Worm (Caenorhabditis elegans) whole organism, L1 larva: ENCODE measurements around the gene mdt-15.
A peak's percentile ranks its signal among the peaks of the same experiment; 100 is the strongest.

ENCODE experiments used
- C34B4.2 ChIP-seq: sonication (generic microtip); optimal IDR thresholded peaks from 2 replicates; lab custom pipeline; 2017; ENCODE audit warnings: mild to moderate bottlenecking, missing genetic modification characterization, missing compliant biosample characterization
- F16B12.6 ChIP-seq: fragments of 150-350 bp; optimal IDR thresholded peaks from 2 replicates; lab custom pipeline; 2014; ENCODE audit warnings: missing biosample characterization, missing genetic modification characterization
- Y116A8C.19 ChIP-seq: sonication (generic microtip); optimal IDR thresholded peaks from 2 replicates; lab custom pipeline; 2016; ENCODE audit warnings: missing compliant biosample characterization, missing genetic modification characterization, borderline replicate concordance
- alr-1 ChIP-seq: fragments of 200-800 bp; sonication (Bioruptor generic); optimal IDR thresholded peaks from 2 replicates; lab custom pipeline; 2018; ENCODE audit warnings: borderline replicate concordance, mild to moderate bottlenecking, missing genetic modification characterization, missing compliant biosample characterization
- ama-1 ChIP-seq: fragments of 150-350 bp; optimal IDR thresholded peaks from 2 replicates; lab custom pipeline; 2014
- blmp-1 ChIP-seq: fragments of 150-350 bp; optimal IDR thresholded peaks from 2 replicates; lab custom pipeline; 2014; ENCODE audit warnings: missing biosample characterization, missing genetic modification characterization
- ceh-88 ChIP-seq: fragments of 200-800 bp; sonication (Bioruptor generic); IDR thresholded peaks from 2 replicates; pipeline ENCODE4 v1.3.6; 2022; ENCODE audit warnings: missing genetic modification characterization, missing compliant biosample characterization
- ceh-90 ChIP-seq: sonication (generic microtip); optimal IDR thresholded peaks from 2 replicates; lab custom pipeline; 2016; ENCODE audit warnings: missing genetic modification characterization, missing compliant biosample characterization
- efl-3 ChIP-seq: fragments of 200-800 bp; sonication (Bioruptor generic); optimal IDR thresholded peaks from 2 replicates; lab custom pipeline; 2018; ENCODE audit warnings: mild to moderate bottlenecking, missing genetic modification characterization, missing compliant biosample characterization
- egl-13 ChIP-seq: sonication (generic microtip); optimal IDR thresholded peaks from 2 replicates; lab custom pipeline; 2016; ENCODE audit warnings: missing genotype, missing genetic modification reagents, missing genetic modification characterization, missing compliant biosample characterization
- egl-27 ChIP-seq, 2 experiments: fragments of 150-350 bp in 1 of 2; sonication (generic microtip); optimal IDR thresholded peaks; 3 replicates each; lab custom pipeline; 2017 to 2018; ENCODE audit warnings: missing biosample characterization in 2 of 2, missing genetic modification characterization in 2 of 2, missing genetic modification reagents in 2 of 2
- elt-3 ChIP-seq, 6 experiments: fragments of 150-350 bp in 1 of 6; sonication (generic microtip); optimal IDR thresholded peaks; 2 replicates each; lab custom pipeline; 2017 to 2018; ENCODE audit warnings: missing biosample characterization in 6 of 6, missing genetic modification characterization in 6 of 6, inconsistent platforms in 1 of 6
- ets-5 ChIP-seq: fragments of 200-800 bp; sonication (Bioruptor generic); IDR thresholded peaks from 2 replicates; pipeline ENCODE4 v1.3.6; 2022; ENCODE audit warnings: missing genetic modification characterization, missing compliant biosample characterization
- fkh-10 ChIP-seq: sonication (generic microtip); optimal IDR thresholded peaks from 2 replicates; lab custom pipeline; 2017; ENCODE audit warnings: missing biosample characterization, missing genetic modification reagents, missing genetic modification characterization
- fkh-4 ChIP-seq: sonication (generic microtip); optimal IDR thresholded peaks from 2 replicates; lab custom pipeline; 2016; ENCODE audit warnings: missing compliant biosample characterization, missing genetic modification characterization, borderline replicate concordance
- fkh-8 ChIP-seq: sonication (generic microtip); optimal IDR thresholded peaks from 2 replicates; lab custom pipeline; 2016; ENCODE audit warnings: mild to moderate bottlenecking, missing genetic modification characterization, missing compliant biosample characterization
- hlh-17 ChIP-seq: fragments of 200-800 bp; sonication (Bioruptor generic); optimal IDR thresholded peaks from 2 replicates; lab custom pipeline; 2018; ENCODE audit warnings: missing genetic modification characterization, mild to moderate bottlenecking, missing compliant biosample characterization, moderate library complexity, borderline replicate concordance
- jun-1 ChIP-seq: fragments of 150-350 bp; optimal IDR thresholded peaks from 2 replicates; lab custom pipeline; 2014; ENCODE audit warnings: missing biosample characterization, missing genetic modification reagents, missing genetic modification characterization
- lin-13 ChIP-seq: fragments of 150-350 bp; optimal IDR thresholded peaks from 2 replicates; lab custom pipeline; 2014; ENCODE audit warnings: missing biosample characterization, missing genetic modification reagents, missing genetic modification characterization
- lin-14 ChIP-seq: fragments of 200-800 bp; sonication (Bioruptor generic); optimal IDR thresholded peaks from 2 replicates; lab custom pipeline; 2018; ENCODE audit warnings: mild to moderate bottlenecking, missing genetic modification characterization, moderate library complexity, missing compliant biosample characterization
- lin-15B ChIP-seq: fragments of 150-350 bp; sonication (generic microtip); optimal IDR thresholded peaks from 3 replicates; lab custom pipeline; 2014; ENCODE audit warnings: missing biosample characterization, missing genetic modification characterization
- lin-35 ChIP-seq, 2 experiments: fragments of 150-350 bp; optimal IDR thresholded peaks; 2 replicates each; lab custom pipeline; 2014; ENCODE audit warnings: missing biosample characterization in 2 of 2, missing genetic modification characterization in 2 of 2, missing genetic modification reagents in 2 of 2
- lsy-2 ChIP-seq, 2 experiments: fragments of 150-350 bp; optimal IDR thresholded peaks; 2 replicates each; lab custom pipeline; 2014; ENCODE audit warnings: missing biosample characterization in 2 of 2, missing genetic modification characterization in 2 of 2
- mab-9 ChIP-seq: fragments of 200-800 bp; sonication (Bioruptor generic); IDR thresholded peaks from 2 replicates; pipeline ENCODE4 v1.3.6; 2022; ENCODE audit warnings: missing genetic modification reagents, missing genetic modification characterization, missing compliant biosample characterization
- mep-1 ChIP-seq: fragments of 150-350 bp; optimal IDR thresholded peaks from 2 replicates; lab custom pipeline; 2014; ENCODE audit warnings: missing biosample characterization, missing genetic modification characterization
- nhr-11 ChIP-seq: fragments of 150-350 bp; optimal IDR thresholded peaks from 2 replicates; lab custom pipeline; 2014; ENCODE audit warnings: missing biosample characterization, missing genetic modification characterization
- nhr-12 ChIP-seq: sonication (generic microtip); optimal IDR thresholded peaks from 2 replicates; lab custom pipeline; 2017; ENCODE audit warnings: missing biosample characterization, missing genetic modification characterization
- nhr-19 ChIP-seq: fragments of 200-800 bp; sonication (Bioruptor generic); conservative IDR thresholded peaks from 2 replicates; pipeline ENCODE4 v1.3.6; 2022; ENCODE audit warnings: missing genetic modification characterization, missing compliant biosample characterization
- nhr-20 ChIP-seq: sonication (generic microtip); optimal IDR thresholded peaks from 2 replicates; lab custom pipeline; 2016; ENCODE audit warnings: mild to moderate bottlenecking, missing genetic modification characterization, missing compliant biosample characterization
- nhr-28 ChIP-seq: fragments of 150-350 bp; optimal IDR thresholded peaks from 2 replicates; lab custom pipeline; 2014; ENCODE audit warnings: missing biosample characterization, missing genetic modification characterization
- nhr-71 ChIP-seq: sonication (generic microtip); optimal IDR thresholded peaks from 2 replicates; lab custom pipeline; 2016; ENCODE audit warnings: mild to moderate bottlenecking, missing genetic modification characterization, moderate library complexity, missing compliant biosample characterization
- nhr-76 ChIP-seq: sonication (generic microtip); optimal IDR thresholded peaks from 2 replicates; lab custom pipeline; 2017; ENCODE audit warnings: missing biosample characterization, missing genetic modification characterization
- nhr-85 ChIP-seq: sonication (generic microtip); peaks from one replicate; lab custom pipeline; 2016; ENCODE audit warnings: missing genetic modification characterization, inconsistent platforms, missing compliant biosample characterization
- nhr-90 ChIP-seq: sonication (generic microtip); optimal IDR thresholded peaks from 2 replicates; lab custom pipeline; 2016; ENCODE audit warnings: mild to moderate bottlenecking, missing genetic modification characterization, missing compliant biosample characterization; ENCODE audit not compliant: poor library complexity
- pag-3 ChIP-seq: sonication (generic microtip); optimal IDR thresholded peaks from 2 replicates; lab custom pipeline; 2017; ENCODE audit warnings: missing genetic modification characterization, mild to moderate bottlenecking, missing compliant biosample characterization, antibody characterized with exemption, borderline replicate concordance; ENCODE audit not compliant: insufficient read depth
- pqm-1 ChIP-seq: sonication (generic microtip); optimal IDR thresholded peaks from 3 replicates; lab custom pipeline; 2017; ENCODE audit warnings: missing biosample characterization, missing genetic modification characterization
- skn-1 ChIP-seq: fragments of 150-350 bp; optimal IDR thresholded peaks from 2 replicates; lab custom pipeline; 2014; ENCODE audit warnings: missing biosample characterization, missing genetic modification characterization
- snpc-4 ChIP-seq: fragments of 150-350 bp; optimal IDR thresholded peaks from 2 replicates; lab custom pipeline; 2014; ENCODE audit warnings: missing biosample characterization, missing genetic modification characterization
- snu-23 ChIP-seq: sonication (generic microtip); optimal IDR thresholded peaks from 2 replicates; lab custom pipeline; 2016; ENCODE audit warnings: missing genetic modification characterization, missing compliant biosample characterization
- sox-4 ChIP-seq: sonication (generic microtip); optimal IDR thresholded peaks from 2 replicates; lab custom pipeline; 2016; ENCODE audit warnings: missing genetic modification characterization, missing compliant biosample characterization
- sptf-1 ChIP-seq: fragments of 150-350 bp; optimal IDR thresholded peaks from 2 replicates; lab custom pipeline; 2014; ENCODE audit warnings: missing biosample characterization, missing genetic modification characterization
- sup-37 ChIP-seq: fragments of 200-800 bp; sonication (Bioruptor generic); optimal IDR thresholded peaks from 2 replicates; lab custom pipeline; 2018; ENCODE audit warnings: mild to moderate bottlenecking, missing genetic modification characterization, missing compliant biosample characterization
- swsn-7 ChIP-seq: sonication (generic microtip); optimal IDR thresholded peaks from 2 replicates; lab custom pipeline; 2016; ENCODE audit warnings: missing genetic modification characterization, missing compliant biosample characterization
- tbx-2 ChIP-seq: sonication (generic microtip); optimal IDR thresholded peaks from 2 replicates; lab custom pipeline; 2016; ENCODE audit warnings: missing genetic modification characterization, missing compliant biosample characterization
- tlp-1 ChIP-seq: fragments of 150-350 bp; optimal IDR thresholded peaks from 2 replicates; lab custom pipeline; 2014; ENCODE audit warnings: missing biosample characterization, missing genetic modification characterization
- unc-130 ChIP-seq: fragments of 150-350 bp; optimal IDR thresholded peaks from 2 replicates; lab custom pipeline; 2017; ENCODE audit warnings: missing biosample characterization, missing genetic modification characterization, inconsistent platforms
- unc-30 ChIP-seq: sonication (generic microtip); optimal IDR thresholded peaks from 2 replicates; lab custom pipeline; 2017; ENCODE audit warnings: missing biosample characterization, missing genetic modification characterization
- unc-86 ChIP-seq: sonication (generic microtip); optimal IDR thresholded peaks from 2 replicates; lab custom pipeline; 2016; ENCODE audit warnings: missing genetic modification characterization, missing compliant biosample characterization
- unc-98 ChIP-seq: fragments of 200-800 bp; sonication (Bioruptor generic); IDR thresholded peaks from 2 replicates; pipeline ENCODE4 v1.3.6; 2022; ENCODE audit warnings: missing genetic modification characterization, missing compliant biosample characterization
- xbp-1 ChIP-seq: sonication (generic microtip); optimal IDR thresholded peaks from 2 replicates; lab custom pipeline; 2016; ENCODE audit warnings: missing genetic modification characterization, missing compliant biosample characterization
- zag-1 ChIP-seq: fragments of 150-350 bp; optimal IDR thresholded peaks from 2 replicates; lab custom pipeline; 2014; ENCODE audit warnings: missing biosample characterization, missing genetic modification characterization
- zip-4 ChIP-seq: fragments of 200-800 bp; sonication (Bioruptor generic); optimal IDR thresholded peaks from 2 replicates; lab custom pipeline; 2018; ENCODE audit warnings: mild to moderate bottlenecking, missing genetic modification characterization, moderate library complexity, missing compliant biosample characterization
- ztf-11 ChIP-seq, 2 experiments: sonication (generic microtip); optimal IDR thresholded peaks; 2 replicates each; lab custom pipeline; 2016 to 2017; ENCODE audit warnings: missing genetic modification characterization in 2 of 2, missing biosample characterization in 1 of 2, missing compliant biosample characterization in 1 of 2
- ztf-4 ChIP-seq: fragments of 150-350 bp; optimal IDR thresholded peaks from 2 replicates; lab custom pipeline; 2014; ENCODE audit warnings: missing biosample characterization, missing genetic modification characterization

mdt-15 gene

DNA sequence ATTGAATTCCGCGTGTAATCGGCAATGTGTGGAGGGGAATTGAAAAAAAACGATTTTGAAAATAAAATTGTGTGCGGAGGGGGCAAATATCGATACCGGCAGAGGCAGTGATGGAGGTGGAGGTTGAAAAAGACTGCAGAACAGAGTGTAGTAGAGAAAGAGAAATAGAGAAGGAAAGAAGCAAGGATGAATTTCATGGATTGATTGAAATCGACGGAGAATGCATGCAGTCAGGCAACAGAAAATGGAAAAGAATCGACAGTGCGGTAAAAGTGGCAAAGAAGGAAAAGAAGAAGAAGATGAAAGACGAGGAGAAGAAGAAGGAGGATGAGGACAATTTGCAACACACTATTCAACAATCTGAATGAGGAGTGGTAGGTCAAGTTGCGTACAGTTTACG, 3.3 kb upstream of the mdt-15 start, which contains the start of gene W04D12.1:
TSS of gene W04D12.1 (plus strand) at position 111 of the 400 bp plus-strand sequence.
- peak; percentile 94 for TF ChIP-seq blmp-1 (tag; lab: Kevin White, UChicago)
- no peak for TF ChIP-seq ztf-4 (tag; lab: Kevin White, UChicago)
- TF ChIP-seq tlp-1 (tag; lab: Kevin White, UChicago), result no peak
- TF ChIP-seq unc-98 (GFP tag; lab: Robert Waterston, UW), result no peak
- peak in 1 of 2 experiments; percentile 24 for TF ChIP-seq lsy-2 (tag; optimal IDR thresholded peaks at IDR 0.05; lab: Kevin White, UChicago)
- peak; percentile 20 for TF ChIP-seq snu-23 (GFP tag; lab: Kevin White, UChicago)
- no peak for TF ChIP-seq unc-30 (tag; lab: Kevin White, UChicago)
- TF ChIP-seq alr-1 (tag; lab: Kevin White, UChicago), result no peak
- TF ChIP-seq hlh-17 (GFP tag; lab: Kevin White, UChicago), result no peak
- TF ChIP-seq nhr-90 (tag; lab: Kevin White, UChicago), result no peak
- no peak for TF ChIP-seq swsn-7 (tag; lab: Kevin White, UChicago)
- no peak for TF ChIP-seq lin-15B (tag; lab: Kevin White, UChicago)
- peak; percentile 29 for TF ChIP-seq skn-1 (tag; lab: Kevin White, UChicago)
- TF ChIP-seq nhr-11 (tag; lab: Kevin White, UChicago), result no peak
- no peak for TF ChIP-seq elt-3 (tag; optimal IDR thresholded peaks at IDR 0.05; lab: Kevin White, UChicago)
- TF ChIP-seq pag-3, result no peak
- peak; percentile 6 for TF ChIP-seq unc-130 (tag; lab: Kevin White, UChicago)
- TF ChIP-seq lin-14 (GFP tag; lab: Kevin White, UChicago), result peak; percentile 21
- peak; percentile 56 for TF ChIP-seq mep-1 (tag; lab: Kevin White, UChicago)
- no peak for TF ChIP-seq ceh-88 (GFP tag; lab: Robert Waterston, UW)
- no peak for TF ChIP-seq pqm-1 (tag; lab: Kevin White, UChicago)
- TF ChIP-seq fkh-8, result no peak
- TF ChIP-seq nhr-85 (tag; lab: Kevin White, UChicago), result peak; percentile 72
- no peak for TF ChIP-seq unc-86
- TF ChIP-seq zag-1 (tag; lab: Kevin White, UChicago), result no peak
- TF ChIP-seq nhr-19 (GFP tag; lab: Robert Waterston, UW), result no peak
- peak; percentile 12 for TF ChIP-seq nhr-71 (tag; lab: Kevin White, UChicago)
- peak; percentile 33 for TF ChIP-seq nhr-20 (tag; lab: Kevin White, UChicago)
- peak in 1 of 2 experiments; percentile 35 for TF ChIP-seq lin-35 (GFP tag; optimal IDR thresholded peaks at IDR 0.05; lab: Kevin White, UChicago)
- TF ChIP-seq xbp-1 (tag; lab: Kevin White, UChicago), result no peak
- no peak for TF ChIP-seq ztf-11 (tag; optimal IDR thresholded peaks at IDR 0.05; lab: Kevin White, UChicago)
- TF ChIP-seq egl-27 (tag; optimal IDR thresholded peaks at IDR 0.05; lab: Kevin White, UChicago), result no peak
- TF ChIP-seq fkh-10 (GFP tag; lab: Kevin White, UChicago), result no peak
- no peak for TF ChIP-seq sox-4 (tag; lab: Kevin White, UChicago)
- no peak for TF ChIP-seq sptf-1 (tag; lab: Kevin White, UChicago)
- TF ChIP-seq snpc-4 (tag; lab: Kevin White, UChicago), result no peak
- no peak for TF ChIP-seq Y116A8C.19 (tag; lab: Kevin White, UChicago)
- TF ChIP-seq tbx-2, result no peak
- TF ChIP-seq sup-37, result no peak
- no peak for TF ChIP-seq efl-3 (GFP tag; lab: Kevin White, UChicago)
- TF ChIP-seq C34B4.2, result no peak
- no peak for TF ChIP-seq ama-1 (lab: Kevin White, UChicago)
- TF ChIP-seq nhr-28 (tag; lab: Kevin White, UChicago), result no peak
- TF ChIP-seq zip-4 (GFP tag; lab: Kevin White, UChicago), result no peak
- TF ChIP-seq fkh-4 (tag; lab: Kevin White, UChicago), result no peak
- TF ChIP-seq egl-13 (tag; lab: Kevin White, UChicago), result no peak
- TF ChIP-seq nhr-76 (tag; lab: Kevin White, UChicago), result no peak
- no peak for TF ChIP-seq F16B12.6 (tag; lab: Kevin White, UChicago)
- no peak for TF ChIP-seq mab-9 (GFP tag; lab: Robert Waterston, UW)
- TF ChIP-seq ceh-90 (tag; lab: Kevin White, UChicago), result no peak
- no peak for TF ChIP-seq nhr-12 (tag; lab: Kevin White, UChicago)
- TF ChIP-seq ets-5, result no peak
- TF ChIP-seq jun-1 (tag; lab: Kevin White, UChicago), result no peak
- TF ChIP-seq lin-13, result no peak
